Worm (Caenorhabditis elegans) whole organism, young adult: Measurements from ENCODE around the gene vap-2.

Experiments used
- B0019.2 ChIP-seq: fragments of 200-800 bp; sonication (Bioruptor generic); conservative IDR thresholded peaks from 2 replicates; pipeline ENCODE4 v1.3.6; 2022; ENCODE audit warnings: missing genetic modification reagents, missing genetic modification characterization, missing compliant biosample characterization
- B0261.1 ChIP-seq: sonication (generic microtip); optimal IDR thresholded peaks from 2 replicates; lab custom pipeline; 2016; ENCODE audit warnings: mild to moderate bottlenecking, missing genetic modification characterization, moderate library complexity, missing compliant biosample characterization
- B0336.3 ChIP-seq: fragments of 200-800 bp; sonication (Bioruptor generic); IDR thresholded peaks from 2 replicates; pipeline ENCODE4 v1.3.6; 2022; ENCODE audit warnings: missing genetic modification characterization, missing compliant biosample characterization
- C06A6.2 ChIP-seq: fragments of 200-800 bp; sonication (Bioruptor generic); conservative IDR thresholded peaks from 2 replicates; pipeline ENCODE4 v1.3.6; 2022; ENCODE audit warnings: missing genetic modification characterization, missing compliant biosample characterization
- F52B5.7 ChIP-seq: sonication (generic microtip); optimal IDR thresholded peaks from 2 replicates; lab custom pipeline; 2016; ENCODE audit warnings: mild to moderate bottlenecking, missing genetic modification characterization, missing compliant biosample characterization
- K11D2.4 ChIP-seq: fragments of 200-800 bp; sonication (Bioruptor generic); IDR thresholded peaks from 2 replicates; pipeline ENCODE4 v1.3.6; 2022; ENCODE audit warnings: missing genetic modification reagents, missing genetic modification characterization, missing compliant biosample characterization
- K12H6.12 ChIP-seq: fragments of 200-800 bp; sonication (Bioruptor generic); optimal IDR thresholded peaks from 2 replicates; lab custom pipeline; 2018; ENCODE audit warnings: mild to moderate bottlenecking, missing genetic modification characterization, missing compliant biosample characterization
- Y67H2A.10 ChIP-seq: fragments of 200-800 bp; sonication (Bioruptor generic); conservative IDR thresholded peaks from 2 replicates; pipeline ENCODE4 v1.3.6; 2022; ENCODE audit warnings: missing genetic modification reagents, missing genetic modification characterization, missing compliant biosample characterization
- Y79H2A.3 ChIP-seq: fragments of 200-800 bp; sonication (Bioruptor generic); conservative IDR thresholded peaks from 2 replicates; pipeline ENCODE4 v1.3.6; 2022; ENCODE audit warnings: missing genetic modification reagents, missing genetic modification characterization, missing compliant biosample characterization
- aptf-3 ChIP-seq: fragments of 200-800 bp; sonication (Bioruptor generic); IDR thresholded peaks from 2 replicates; pipeline ENCODE4 v1.3.6; 2022; ENCODE audit warnings: missing genetic modification characterization, missing compliant biosample characterization
- athp-1 ChIP-seq: sonication (generic microtip); optimal IDR thresholded peaks from 2 replicates; lab custom pipeline; 2017; ENCODE audit warnings: mild to moderate bottlenecking, missing genetic modification characterization, missing compliant biosample characterization
- attf-6 ChIP-seq: fragments of 200-800 bp; sonication (Bioruptor generic); IDR thresholded peaks from 2 replicates; pipeline ENCODE4 v1.3.6; 2022; ENCODE audit warnings: missing genetic modification reagents, missing genetic modification characterization, missing compliant biosample characterization
- cebp-1 ChIP-seq, 2 experiments: fragments of 200-800 bp in 1 of 2; sonication (Bioruptor generic) in 1 of 2; sonication (generic microtip) in 1 of 2; IDR thresholded peaks in 1 of 2; optimal IDR thresholded peaks in 1 of 2; 2 replicates each; pipeline versions ENCODE4 v1.3.6 to Lab custom; 2017 to 2022; ENCODE audit warnings: missing compliant biosample characterization in 2 of 2, missing genetic modification characterization in 2 of 2, mild to moderate bottlenecking in 1 of 2, missing genetic modification reagents in 1 of 2, moderate library complexity in 1 of 2
- ceh-100 ChIP-seq: fragments of 200-800 bp; sonication (Bioruptor generic); IDR thresholded peaks from 2 replicates; pipeline ENCODE4 v1.3.6; 2022; ENCODE audit warnings: missing genetic modification reagents, missing genetic modification characterization, missing compliant biosample characterization
- chd-7 ChIP-seq: sonication (generic microtip); optimal IDR thresholded peaks from 2 replicates; lab custom pipeline; 2016; ENCODE audit warnings: mild to moderate bottlenecking, missing genetic modification characterization, moderate library complexity, missing compliant biosample characterization
- efl-1 ChIP-seq: fragments of 150-350 bp; optimal IDR thresholded peaks from 2 replicates; lab custom pipeline; 2014; ENCODE audit warnings: missing biosample characterization, missing genetic modification reagents, missing genetic modification characterization
- egrh-3 ChIP-seq: fragments of 200-800 bp; sonication (Bioruptor generic); IDR thresholded peaks from 2 replicates; pipeline ENCODE4 v1.3.6; 2022; ENCODE audit warnings: missing genetic modification reagents, missing genetic modification characterization, missing compliant biosample characterization
- him-1 ChIP-seq: sonication (generic microtip); optimal IDR thresholded peaks from 2 replicates; lab custom pipeline; 2016; ENCODE audit warnings: missing genotype, missing genetic modification reagents, missing genetic modification characterization, missing compliant biosample characterization
- hmg-1.2 ChIP-seq: fragments of 200-800 bp; sonication (Bioruptor generic); IDR thresholded peaks from 2 replicates; pipeline ENCODE4 v1.3.6; 2022; ENCODE audit warnings: missing genetic modification reagents, missing genetic modification characterization, missing compliant biosample characterization
- lag-1 ChIP-seq: fragments of 200-800 bp; sonication (Bioruptor generic); IDR thresholded peaks from 2 replicates; pipeline ENCODE4 v1.3.6; 2022; ENCODE audit warnings: missing genetic modification reagents, missing genetic modification characterization, missing compliant biosample characterization
- let-526 ChIP-seq: fragments of 200-800 bp; sonication (Bioruptor generic); IDR thresholded peaks from 2 replicates; pipeline ENCODE4 v1.3.6; 2022; ENCODE audit warnings: missing genetic modification reagents, missing genetic modification characterization, missing compliant biosample characterization
- let-607 ChIP-seq, 2 experiments: fragments of 200-800 bp in 1 of 2; sonication (Bioruptor generic) in 1 of 2; sonication (generic microtip) in 1 of 2; optimal IDR thresholded peaks; 2 replicates each; lab custom pipeline; 2016 to 2018; ENCODE audit warnings: mild to moderate bottlenecking in 2 of 2, missing compliant biosample characterization in 2 of 2, missing genetic modification characterization in 2 of 2, moderate library complexity in 2 of 2, missing genotype in 1 of 2
- lin-26 ChIP-seq: fragments of 200-800 bp; sonication (Bioruptor generic); IDR thresholded peaks from 2 replicates; pipeline ENCODE4 v1.3.6; 2022; ENCODE audit warnings: missing genetic modification reagents, missing genetic modification characterization, missing compliant biosample characterization
- lin-35 ChIP-seq, 3 experiments: fragments of 150-350 bp in 2 of 3; sonication (generic microtip) in 1 of 3; optimal IDR thresholded peaks; 2 replicates each; lab custom pipeline; 2014 to 2018; ENCODE audit warnings: missing biosample characterization in 3 of 3, missing genetic modification characterization in 3 of 3, missing genetic modification reagents in 3 of 3
- madf-6 ChIP-seq: fragments of 200-800 bp; sonication (Bioruptor generic); IDR thresholded peaks from 2 replicates; pipeline ENCODE4 v1.3.6; 2022; ENCODE audit warnings: missing genetic modification reagents, missing genetic modification characterization, missing compliant biosample characterization
- madf-8 ChIP-seq: fragments of 200-800 bp; sonication (Bioruptor generic); conservative IDR thresholded peaks from 2 replicates; pipeline ENCODE4 v1.3.6; 2022; ENCODE audit warnings: missing genetic modification reagents, missing genetic modification characterization, missing compliant biosample characterization
- mel-28 ChIP-seq: sonication (generic microtip); optimal IDR thresholded peaks from 2 replicates; lab custom pipeline; 2016; ENCODE audit warnings: borderline replicate concordance, mild to moderate bottlenecking, missing genetic modification characterization, missing compliant biosample characterization
- mxl-1 ChIP-seq: sonication (generic microtip); optimal IDR thresholded peaks from 2 replicates; lab custom pipeline; 2016; ENCODE audit warnings: missing genetic modification characterization, missing compliant biosample characterization
- nfya-1 ChIP-seq: sonication (generic microtip); optimal IDR thresholded peaks from 2 replicates; lab custom pipeline; 2017; ENCODE audit warnings: antibody characterized with exemption, missing compliant biosample characterization, missing genetic modification characterization, borderline replicate concordance; ENCODE audit not compliant: insufficient read depth
- nfya-2 ChIP-seq: fragments of 200-800 bp; sonication (Bioruptor generic); IDR thresholded peaks from 2 replicates; pipeline ENCODE4 v1.3.6; 2022; ENCODE audit warnings: missing genetic modification reagents, missing genetic modification characterization, missing compliant biosample characterization
- nfyb-1 ChIP-seq: fragments of 200-800 bp; sonication (Bioruptor generic); IDR thresholded peaks from 2 replicates; pipeline ENCODE4 v1.3.6; 2022; ENCODE audit warnings: missing genetic modification reagents, missing genetic modification characterization, missing compliant biosample characterization
- nhr-80 ChIP-seq: sonication (generic microtip); optimal IDR thresholded peaks from 2 replicates; lab custom pipeline; 2016; ENCODE audit warnings: missing genetic modification characterization, missing compliant biosample characterization
- pbrm-1 ChIP-seq: fragments of 200-800 bp; sonication (Bioruptor generic); IDR thresholded peaks from 2 replicates; pipeline ENCODE4 v1.3.6; 2022; ENCODE audit warnings: missing genetic modification reagents, missing genetic modification characterization, missing compliant biosample characterization
- repo-1 ChIP-seq: sonication (generic microtip); optimal IDR thresholded peaks from 2 replicates; lab custom pipeline; 2017; ENCODE audit warnings: mild to moderate bottlenecking, missing genetic modification characterization, missing compliant biosample characterization
- snpc-1.1 ChIP-seq: sonication (generic microtip); optimal IDR thresholded peaks from 2 replicates; lab custom pipeline; 2017; ENCODE audit warnings: missing genetic modification characterization, mild to moderate bottlenecking, missing compliant biosample characterization, antibody characterized with exemption, moderate library complexity, missing genotype, missing genetic modification reagents; ENCODE audit not compliant: insufficient read depth
- snpc-4 ChIP-seq, 5 experiments: fragments of 150-350 bp in 1 of 5; sonication (generic microtip) in 4 of 5; optimal IDR thresholded peaks; 2 replicates each; lab custom pipeline; 2014 to 2018; ENCODE audit warnings: missing genetic modification characterization in 5 of 5, missing biosample characterization in 3 of 5, antibody characterized with exemption in 2 of 5, mild to moderate bottlenecking in 2 of 5, missing compliant biosample characterization in 2 of 5, missing genotype in 2 of 5, moderate library complexity in 2 of 5, missing genetic modification reagents in 1 of 5
- tbp1 ChIP-seq: fragments of 200-800 bp; sonication (Bioruptor generic); optimal IDR thresholded peaks from 2 replicates; lab custom pipeline; 2018; ENCODE audit warnings: mild to moderate bottlenecking, missing genetic modification characterization, missing compliant biosample characterization
- tlf-1 ChIP-seq: fragments of 200-800 bp; sonication (Bioruptor generic); optimal IDR thresholded peaks from 2 replicates; lab custom pipeline; 2018; ENCODE audit warnings: mild to moderate bottlenecking, missing genetic modification characterization, missing compliant biosample characterization
- xnd-1 ChIP-seq: sonication (generic microtip); optimal IDR thresholded peaks from 2 replicates; lab custom pipeline; 2016; ENCODE audit warnings: missing genotype, missing genetic modification reagents, missing genetic modification characterization, missing compliant biosample characterization
- zfh-2 ChIP-seq: fragments of 200-800 bp; sonication (Bioruptor generic); conservative IDR thresholded peaks from 2 replicates; pipeline ENCODE4 v1.3.6; 2022; ENCODE audit warnings: missing genetic modification reagents, missing genetic modification characterization, missing compliant biosample characterization
- ztf-18 ChIP-seq: sonication (generic microtip); optimal IDR thresholded peaks from 2 replicates; lab custom pipeline; 2016; ENCODE audit warnings: missing genotype, mild to moderate bottlenecking, missing genetic modification characterization, missing compliant biosample characterization
- ztf-25 ChIP-seq: fragments of 200-800 bp; sonication (Bioruptor generic); IDR thresholded peaks from 2 replicates; pipeline ENCODE4 v1.3.6; 2022; ENCODE audit warnings: missing genetic modification reagents, missing genetic modification characterization, missing compliant biosample characterization
- ztf-26 ChIP-seq: sonication (generic microtip); optimal IDR thresholded peaks from 2 replicates; lab custom pipeline; 2017; ENCODE audit warnings: missing genetic modification characterization, missing compliant biosample characterization
- ztf-28 ChIP-seq: fragments of 200-800 bp; sonication (Bioruptor generic); IDR thresholded peaks from 2 replicates; pipeline ENCODE4 v1.3.6; 2022; ENCODE audit warnings: missing genetic modification reagents, missing genetic modification characterization, missing compliant biosample characterization

Gene vap-2

ce11 chrX:10774865-10775264 lies 17.5 kb downstream of the vap-2 start:
- no peak for TF ChIP-seq K11D2.4 (GFP tag; lab: Robert Waterston, UW)
- TF ChIP-seq tlf-1 (GFP tag; lab: Kevin White, UChicago): no peak
- no peak for TF ChIP-seq B0019.2 (GFP tag; lab: Robert Waterston, UW)
- no peak for TF ChIP-seq nfya-1 (tag; lab: Kevin White, UChicago)
- no peak for TF ChIP-seq ceh-100 (GFP tag; lab: Robert Waterston, UW)
- TF ChIP-seq nfyb-1 (GFP tag; lab: Robert Waterston, UW): 0 out of 2 replicates have a peak, but pooled peaks have one; percentile 10
- TF ChIP-seq ztf-28: no peak
- TF ChIP-seq efl-1 (GFP tag; lab: Kevin White, UChicago): no peak
- no peak for TF ChIP-seq hmg-1.2 (GFP tag; lab: Robert Waterston, UW)
- no peak for TF ChIP-seq lag-1 (GFP tag; lab: Robert Waterston, UW)
- TF ChIP-seq zfh-2 (GFP tag; lab: Robert Waterston, UW): peak; percentile 51; the same call in 1 of the 2 replicates
- TF ChIP-seq madf-8 (GFP tag; lab: Robert Waterston, UW): no peak
- 0 out of 2 replicates have a peak, but pooled peaks have one; percentile 26 for TF ChIP-seq nfya-2 (GFP tag; lab: Robert Waterston, UW)
- TF ChIP-seq aptf-3: no peak
- no peak for TF ChIP-seq lin-35 (GFP tag; optimal IDR thresholded peaks at IDR 0.05; lab: Kevin White, UChicago)
- no peak for TF ChIP-seq C06A6.2
- no peak for TF ChIP-seq athp-1 (tag; lab: Kevin White, UChicago)
- TF ChIP-seq F52B5.7 (tag; lab: Kevin White, UChicago): no peak
- no peak for TF ChIP-seq him-1 (tag; lab: Kevin White, UChicago)
- TF ChIP-seq mxl-1 (tag; lab: Kevin White, UChicago): no peak
- no peak for TF ChIP-seq Y79H2A.3 (GFP tag; lab: Robert Waterston, UW)
- TF ChIP-seq K12H6.12: no peak
- TF ChIP-seq B0336.3: no peak
- TF ChIP-seq madf-6 (GFP tag; lab: Robert Waterston, UW): no peak
- no peak for TF ChIP-seq pbrm-1
- no peak for TF ChIP-seq snpc-4 (GFP tag; optimal IDR thresholded peaks at IDR 0.05; lab: Kevin White, UChicago)
- no peak for TF ChIP-seq snpc-4 (tag; optimal IDR thresholded peaks at IDR 0.05; lab: Kevin White, UChicago)
- no peak for TF ChIP-seq nhr-80 (tag; lab: Kevin White, UChicago)

- TF ChIP-seq tlf-1 (GFP tag; lab: Kevin White, UChicago) (peak; percentile 11), xnd-1 (tag; lab: Kevin White, UChicago) (no peak), ztf-26 (peak; percentile 17), lin-26 (peak; percentile 9; the same call in 1 of the 2 replicates), let-526 (GFP tag; lab: Robert Waterston, UW) (peak; percentile 59; the same call in 1 of the 2 replicates), nfya-2 (GFP tag; lab: Robert Waterston, UW) (no peak), C06A6.2 (0 out of 2 replicates have a peak, but pooled peaks have one; percentile 43), cebp-1 (GFP tag; IDR thresholded peaks at IDR 0.05; lab: Robert Waterston, UW) (no peak), cebp-1 (tag; optimal IDR thresholded peaks at IDR 0.05; lab: Kevin White, UChicago) (peak; percentile 18)
Observed at ce11 chrX:10772763-10773162, 19.6 kb downstream of the vap-2 start.

- TF ChIP-seq ztf-26 (no peak), C06A6.2 (0 out of 2 replicates have a peak, but pooled peaks have one; percentile 21), B0261.1 (tag; lab: Kevin White, UChicago) (no peak), lin-26 (0 out of 2 replicates have a peak, but pooled peaks have one; percentile 44), Y67H2A.10 (no peak), mel-28 (tag; lab: Kevin White, UChicago) (no peak), tbp1 (GFP tag; lab: Kevin White, UChicago) (peak; percentile 28), chd-7 (tag; lab: Kevin White, UChicago) (peak; percentile 74), attf-6 (GFP tag; lab: Robert Waterston, UW) (no peak), snpc-1.1 (tag; lab: Kevin White, UChicago) (no peak), let-607 (tag; optimal IDR thresholded peaks at IDR 0.05; lab: Kevin White, UChicago) (peak in 1 of 2 experiments; percentile 47), ztf-25 (no peak), repo-1 (tag; lab: Kevin White, UChicago) (no peak), ztf-18 (tag; lab: Kevin White, UChicago) (no peak), egrh-3 (no peak), aptf-3 (no peak)
Observed at ce11 chrX:10772165-10772584, 20.2 kb downstream of the vap-2 start.
